In the genomic region with DNA sequence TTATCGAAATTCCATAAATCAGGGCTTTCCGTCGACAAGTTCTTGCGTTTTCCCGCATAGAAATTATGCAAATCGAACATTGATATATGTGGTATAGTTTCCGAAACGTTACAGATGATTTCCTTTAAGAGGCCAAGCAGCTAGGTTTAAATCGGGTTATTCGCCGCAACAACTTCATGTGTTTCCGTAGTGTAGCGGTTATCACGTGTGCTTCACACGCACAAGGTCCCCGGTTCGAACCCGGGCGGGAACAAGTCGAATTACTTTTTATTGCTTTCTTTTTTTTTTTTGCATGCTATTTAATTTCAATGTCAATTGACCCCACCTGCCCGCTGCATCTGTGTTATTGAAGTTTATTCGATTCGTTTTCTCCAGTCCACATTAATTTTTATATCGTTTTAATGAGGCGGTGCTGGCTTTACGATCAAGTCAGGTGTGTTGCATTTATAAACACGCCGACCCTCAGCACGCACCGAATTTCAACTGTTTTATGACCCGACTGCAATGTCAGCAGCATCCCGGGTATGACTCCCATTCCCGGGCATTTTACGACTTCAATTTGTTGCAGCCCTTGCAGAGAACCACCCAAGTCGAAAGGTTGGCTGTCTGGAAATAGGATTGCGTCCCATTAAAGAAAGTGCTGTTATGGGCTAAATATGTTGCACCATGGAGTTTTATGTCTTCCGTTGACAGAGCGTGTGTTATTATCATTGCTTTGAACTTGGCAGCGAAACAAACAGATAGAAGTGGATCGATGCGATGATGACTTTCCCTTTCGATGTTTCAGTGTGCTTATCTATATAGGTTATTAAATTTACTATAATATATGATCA, we compare ENCODE assay signal across 3 fruit fly cellular contexts.
TF ChIP-seq lines count a peak whose summit lies in the region.

No protein-coding gene starts in this region.

- TF ChIP-seq CTCF in whole organism, embryonic (GFP tag; optimal IDR thresholded peaks at IDR 0.05; lab: Kevin White, UChicago), result no peak

TF ChIP-seq in whole organism, adult, 20 proteins besides CTCF, POLR2A, EP300 and RAD21:
- peak; percentile 22 for TF ChIP-seq tj (GFP tag; optimal IDR thresholded peaks at IDR 0.05; lab: Kevin White, UChicago)
- no peak for TF ChIP-seq pad (GFP tag; optimal IDR thresholded peaks at IDR 0.05; lab: Kevin White, UChicago)

TF ChIP-seq in whole organism, embryonic, 481 proteins besides CTCF, POLR2A, EP300 and RAD21 (continues in another document):
- TF ChIP-seq Nf-YA (GFP tag; IDR thresholded peaks at IDR 0.05; lab: Robert Waterston, UW), result no peak
- TF ChIP-seq NC2α (GFP tag; optimal IDR thresholded peaks at IDR 0.05; lab: Kevin White, UChicago), result no peak
- no peak for TF ChIP-seq org-1 (GFP tag; optimal IDR thresholded peaks at IDR 0.05; lab: Kevin White, UChicago)
- peak; percentile 78 for TF ChIP-seq Bgb (GFP tag; IDR thresholded peaks at IDR 0.05; lab: Robert Waterston, UW; ENCODE audit: partially characterized antibody)
- TF ChIP-seq CG17361 (GFP tag; IDR thresholded peaks at IDR 0.05; lab: Robert Waterston, UW), result no peak
- TF ChIP-seq zen2 (GFP tag; IDR thresholded peaks at IDR 0.05; lab: Robert Waterston, UW; ENCODE audit: partially characterized antibody), result peak; percentile 68; the same call in 2 of the 3 replicates
- peak; percentile 50; the same call in 2 of the 4 replicates for TF ChIP-seq Dll (GFP tag; IDR thresholded peaks at IDR 0.05; lab: Robert Waterston, UW; ENCODE audit: partially characterized antibody)
- peak; percentile 88 for TF ChIP-seq CG16813 (GFP tag; IDR thresholded peaks at IDR 0.05; lab: Robert Waterston, UW; ENCODE audit: partially characterized antibody)
- TF ChIP-seq CG17912 (GFP tag; optimal IDR thresholded peaks at IDR 0.05; lab: Kevin White, UChicago), result no peak
- no peak for TF ChIP-seq CG34376 (GFP tag; optimal IDR thresholded peaks at IDR 0.05; lab: Kevin White, UChicago)
- no peak for TF ChIP-seq Ptx1 (GFP tag; IDR thresholded peaks at IDR 0.05; lab: Robert Waterston, UW)
- no peak for TF ChIP-seq CG9609 (GFP tag; optimal IDR thresholded peaks at IDR 0.05; lab: Kevin White, UChicago)
- TF ChIP-seq Fer3 (tag; optimal IDR thresholded peaks at IDR 0.05; lab: Kevin White, UChicago), result no peak
- peak; percentile 84 for TF ChIP-seq cad (GFP tag; optimal IDR thresholded peaks at IDR 0.05; lab: Kevin White, UChicago)
- TF ChIP-seq CG13287 (GFP tag; IDR thresholded peaks at IDR 0.05; lab: Robert Waterston, UW; ENCODE audit: partially characterized antibody), result peak; percentile 61; the same call in 1 of the 2 replicates
- no peak for TF ChIP-seq CG2199 (GFP tag; IDR thresholded peaks at IDR 0.05; lab: Robert Waterston, UW)
- TF ChIP-seq CG4617 (GFP tag; optimal IDR thresholded peaks at IDR 0.05; lab: Kevin White, UChicago; ENCODE audit: borderline replicate concordance), result no peak
- TF ChIP-seq sna (GFP tag; IDR thresholded peaks at IDR 0.05; lab: Robert Waterston, UW; ENCODE audit: partially characterized antibody), result peak; percentile 61
- TF ChIP-seq Hr78 (GFP tag; optimal IDR thresholded peaks at IDR 0.05; lab: Kevin White, UChicago), result no peak
- TF ChIP-seq knrl (GFP tag; IDR thresholded peaks at IDR 0.05; lab: Robert Waterston, UW; ENCODE audit: partially characterized antibody), result peak; percentile 58; the same call in 1 of the 3 replicates
- TF ChIP-seq prd (optimal IDR thresholded peaks at IDR 0.05; lab: Kevin White, UChicago), result no peak
- TF ChIP-seq prd (GFP tag; IDR thresholded peaks at IDR 0.05; lab: Robert Waterston, UW), result no peak
- TF ChIP-seq twi (tag; optimal IDR thresholded peaks at IDR 0.05; lab: Kevin White, UChicago), result peak; percentile 95
- TF ChIP-seq vnd (GFP tag; IDR thresholded peaks at IDR 0.05; lab: Robert Waterston, UW; ENCODE audit: partially characterized antibody), result peak; percentile 72
- peak; percentile 74 for TF ChIP-seq CG14860 (GFP tag; IDR thresholded peaks at IDR 0.05; lab: Robert Waterston, UW; ENCODE audit: partially characterized antibody)
- peak; percentile 85 for TF ChIP-seq CG7963 (GFP tag; IDR thresholded peaks at IDR 0.05; lab: Robert Waterston, UW; ENCODE audit: partially characterized antibody)
- peak; percentile 70 for TF ChIP-seq Scr (GFP tag; IDR thresholded peaks at IDR 0.05; lab: Robert Waterston, UW; ENCODE audit: partially characterized antibody)
- TF ChIP-seq HHEX (GFP tag; optimal IDR thresholded peaks at IDR 0.05; lab: Kevin White, UChicago), result no peak
- peak; percentile 29; the same call in 1 of the 2 replicates for TF ChIP-seq inv (GFP tag; IDR thresholded peaks at IDR 0.05; lab: Robert Waterston, UW; ENCODE audit: partially characterized antibody)
- TF ChIP-seq tin (GFP tag; optimal IDR thresholded peaks at IDR 0.05; lab: Kevin White, UChicago), result no peak
- peak; percentile 35 for TF ChIP-seq Med (GFP tag; lab: Kevin White, UChicago)
- peak; percentile 80 for TF ChIP-seq sens (GFP tag; lab: Kevin White, UChicago)
- TF ChIP-seq bcd (GFP tag; optimal IDR thresholded peaks at IDR 0.05; lab: Kevin White, UChicago), result no peak
- TF ChIP-seq amos (GFP tag; IDR thresholded peaks at IDR 0.05; lab: Robert Waterston, UW; ENCODE audit: partially characterized antibody), result peak; percentile 82
- TF ChIP-seq Opbp (GFP tag; IDR thresholded peaks at IDR 0.05; lab: Robert Waterston, UW; ENCODE audit: partially characterized antibody), result peak; percentile 91

TF ChIP-seq in whole organism, wandering third instar larva, 38 proteins besides CTCF, POLR2A, EP300 and RAD21:
- TF ChIP-seq Rel (GFP tag; optimal IDR thresholded peaks at IDR 0.05; lab: Kevin White, UChicago) (no peak), Rel (tag; optimal IDR thresholded peaks at IDR 0.05; lab: Kevin White, UChicago) (peak; percentile 15), Hnf4 (GFP tag; optimal IDR thresholded peaks at IDR 0.05; lab: Kevin White, UChicago) (no peak)
